Worm (Caenorhabditis elegans) whole organism, late embryonic: ENCODE data around the gene spr-3.
A peak's percentile ranks its signal among the peaks of the same experiment; 100 is the strongest.

ENCODE experiments used
- C08G9.2 ChIP-seq: sonication (generic microtip); optimal IDR thresholded peaks from 2 replicates; lab custom pipeline; 2016; ENCODE audit warnings: mild to moderate bottlenecking, missing genetic modification characterization, moderate library complexity, missing compliant biosample characterization
- F13H6.1 ChIP-seq: sonication (generic microtip); optimal IDR thresholded peaks from 2 replicates; lab custom pipeline; 2016; ENCODE audit warnings: missing genetic modification characterization, missing compliant biosample characterization
- K09A11.1 ChIP-seq: sonication (generic microtip); optimal IDR thresholded peaks from 2 replicates; lab custom pipeline; 2017; ENCODE audit warnings: antibody characterized with exemption, mild to moderate bottlenecking, missing genetic modification characterization, missing compliant biosample characterization; ENCODE audit not compliant: insufficient read depth
- Y22D7AL.16 ChIP-seq: sonication (generic microtip); optimal IDR thresholded peaks from 2 replicates; lab custom pipeline; 2016; ENCODE audit warnings: missing genetic modification characterization, missing compliant biosample characterization
- ahr-1 ChIP-seq: sonication (generic microtip); optimal IDR thresholded peaks from 2 replicates; lab custom pipeline; 2016; ENCODE audit warnings: missing genetic modification characterization, missing compliant biosample characterization
- ceh-14 ChIP-seq: sonication (generic microtip); optimal IDR thresholded peaks from 2 replicates; lab custom pipeline; 2016; ENCODE audit warnings: missing genotype, missing genetic modification characterization, missing compliant biosample characterization
- ceh-19 ChIP-seq: fragments of 200-800 bp; sonication (Bioruptor generic); optimal IDR thresholded peaks from 2 replicates; lab custom pipeline; 2018; ENCODE audit warnings: mild to moderate bottlenecking, missing genetic modification characterization, missing compliant biosample characterization
- ceh-24 ChIP-seq: sonication (generic microtip); optimal IDR thresholded peaks from 2 replicates; lab custom pipeline; 2016; ENCODE audit warnings: mild to moderate bottlenecking, missing genetic modification characterization, missing compliant biosample characterization
- ceh-31 ChIP-seq: sonication (generic microtip); optimal IDR thresholded peaks from 2 replicates; lab custom pipeline; 2016; ENCODE audit warnings: missing genetic modification characterization, missing compliant biosample characterization
- ceh-34 ChIP-seq: sonication (generic microtip); optimal IDR thresholded peaks from 2 replicates; lab custom pipeline; 2016; ENCODE audit warnings: mild to moderate bottlenecking, missing genetic modification characterization, missing compliant biosample characterization
- ceh-48 ChIP-seq: sonication (generic microtip); optimal IDR thresholded peaks from 2 replicates; lab custom pipeline; 2016; ENCODE audit warnings: missing genetic modification characterization, inconsistent platforms, missing compliant biosample characterization
- ceh-6 ChIP-seq: fragments of 200-800 bp; sonication (Bioruptor generic); optimal IDR thresholded peaks from 2 replicates; lab custom pipeline; 2018; ENCODE audit warnings: mild to moderate bottlenecking, missing genetic modification characterization, missing compliant biosample characterization
- ceh-9 ChIP-seq: sonication (generic microtip); optimal IDR thresholded peaks from 2 replicates; lab custom pipeline; 2016; ENCODE audit warnings: mild to moderate bottlenecking, missing genetic modification characterization, inconsistent platforms, missing compliant biosample characterization
- che-1 ChIP-seq: sonication (generic microtip); optimal IDR thresholded peaks from 2 replicates; lab custom pipeline; 2016; ENCODE audit warnings: mild to moderate bottlenecking, missing genetic modification characterization, missing compliant biosample characterization
- dmd-4 ChIP-seq: sonication (generic microtip); optimal IDR thresholded peaks from 2 replicates; lab custom pipeline; 2016; ENCODE audit warnings: borderline replicate concordance, missing genetic modification characterization, missing compliant biosample characterization
- elt-2 ChIP-seq: sonication (generic microtip); optimal IDR thresholded peaks from 2 replicates; lab custom pipeline; 2016; ENCODE audit warnings: missing genetic modification reagents, missing genetic modification characterization, missing compliant biosample characterization
- elt-4 ChIP-seq: sonication (generic microtip); optimal IDR thresholded peaks from 2 replicates; lab custom pipeline; 2016; ENCODE audit warnings: missing genetic modification characterization, missing compliant biosample characterization
- ets-4 ChIP-seq: sonication (generic microtip); optimal IDR thresholded peaks from 2 replicates; lab custom pipeline; 2016; ENCODE audit warnings: missing genetic modification characterization, missing compliant biosample characterization
- eyg-1 ChIP-seq: sonication (generic microtip); optimal IDR thresholded peaks from 2 replicates; lab custom pipeline; 2016; ENCODE audit warnings: missing genotype, missing genetic modification characterization, missing compliant biosample characterization
- fax-1 ChIP-seq: sonication (generic microtip); optimal IDR thresholded peaks from 2 replicates; lab custom pipeline; 2016; ENCODE audit warnings: missing genotype, missing genetic modification characterization, missing compliant biosample characterization
- hlh-15 ChIP-seq: sonication (generic microtip); optimal IDR thresholded peaks from 2 replicates; lab custom pipeline; 2016; ENCODE audit warnings: missing genetic modification characterization, missing compliant biosample characterization
- hlh-6 ChIP-seq: sonication (generic microtip); optimal IDR thresholded peaks from 2 replicates; lab custom pipeline; 2016; ENCODE audit warnings: missing genotype, missing genetic modification characterization, missing compliant biosample characterization
- hlh-8 ChIP-seq: sonication (generic microtip); optimal IDR thresholded peaks from 2 replicates; lab custom pipeline; 2016; ENCODE audit warnings: missing genotype, missing genetic modification characterization, missing compliant biosample characterization
- lin-11 ChIP-seq: fragments of 200-800 bp; sonication (Bioruptor generic); optimal IDR thresholded peaks from 2 replicates; lab custom pipeline; 2018; ENCODE audit warnings: mild to moderate bottlenecking, missing genetic modification characterization, missing compliant biosample characterization
- madf-2 ChIP-seq: sonication (generic microtip); optimal IDR thresholded peaks from 2 replicates; lab custom pipeline; 2017; ENCODE audit warnings: missing genetic modification characterization, missing compliant biosample characterization
- mec-3 ChIP-seq: sonication (generic microtip); optimal IDR thresholded peaks from 2 replicates; lab custom pipeline; 2016; ENCODE audit warnings: borderline replicate concordance, missing genetic modification characterization, missing compliant biosample characterization
- nfya-1 ChIP-seq: sonication (generic microtip); optimal IDR thresholded peaks from 2 replicates; lab custom pipeline; 2017; ENCODE audit warnings: missing genetic modification characterization, mild to moderate bottlenecking, missing compliant biosample characterization, antibody characterized with exemption, moderate library complexity
- npax-4 ChIP-seq: sonication (generic microtip); optimal IDR thresholded peaks from 2 replicates; lab custom pipeline; 2016; ENCODE audit warnings: missing genetic modification characterization, missing compliant biosample characterization
- pat-9 ChIP-seq: fragments of 200-800 bp; sonication (Bioruptor generic); optimal IDR thresholded peaks from 2 replicates; lab custom pipeline; 2018; ENCODE audit warnings: mild to moderate bottlenecking, missing genetic modification characterization, moderate library complexity, missing compliant biosample characterization
- pha-2 ChIP-seq: sonication (generic microtip); optimal IDR thresholded peaks from 2 replicates; lab custom pipeline; 2017; ENCODE audit warnings: mild to moderate bottlenecking, missing genetic modification characterization, missing compliant biosample characterization
- pqm-1 ChIP-seq: sonication (generic microtip); optimal IDR thresholded peaks from 2 replicates; lab custom pipeline; 2016; ENCODE audit warnings: missing genetic modification characterization, missing compliant biosample characterization
- ref-2 ChIP-seq: sonication (generic microtip); optimal IDR thresholded peaks from 2 replicates; lab custom pipeline; 2016; ENCODE audit warnings: missing genetic modification characterization, missing compliant biosample characterization
- rnt-1 ChIP-seq: sonication (generic microtip); optimal IDR thresholded peaks from 2 replicates; lab custom pipeline; 2016; ENCODE audit warnings: missing genetic modification characterization, missing compliant biosample characterization
- sdc-2 ChIP-seq: sonication (generic microtip); optimal IDR thresholded peaks from 2 replicates; lab custom pipeline; 2016; ENCODE audit warnings: missing genotype, missing genetic modification characterization, missing compliant biosample characterization
- sox-2 ChIP-seq: fragments of 200-800 bp; sonication (Bioruptor generic); IDR thresholded peaks from 2 replicates; pipeline ENCODE4 v1.3.6; 2022; ENCODE audit warnings: missing genetic modification reagents, missing genetic modification characterization, missing compliant biosample characterization
- sox-4 ChIP-seq: sonication (generic microtip); optimal IDR thresholded peaks from 2 replicates; lab custom pipeline; 2017; ENCODE audit warnings: mild to moderate bottlenecking, missing genetic modification characterization, inconsistent platforms, missing compliant biosample characterization
- tbx-2 ChIP-seq: sonication (generic microtip); optimal IDR thresholded peaks from 2 replicates; lab custom pipeline; 2016; ENCODE audit warnings: missing genetic modification characterization, missing compliant biosample characterization
- ttx-3 ChIP-seq: sonication (generic microtip); optimal IDR thresholded peaks from 2 replicates; lab custom pipeline; 2016; ENCODE audit warnings: missing genetic modification reagents, missing genetic modification characterization, missing compliant biosample characterization
- unc-3 ChIP-seq, 2 experiments: fragments of 200-800 bp in 1 of 2; sonication (Bioruptor generic) in 1 of 2; sonication (generic microtip) in 1 of 2; conservative IDR thresholded peaks in 1 of 2; optimal IDR thresholded peaks in 1 of 2; 2 replicates each; pipeline versions ENCODE4 v1.3.6 to Lab custom; 2016 to 2022; ENCODE audit warnings: missing compliant biosample characterization in 2 of 2, missing genetic modification characterization in 2 of 2, missing genetic modification reagents in 1 of 2
- unc-42 ChIP-seq: sonication (generic microtip); optimal IDR thresholded peaks from 2 replicates; lab custom pipeline; 2016; ENCODE audit warnings: missing genotype, missing genetic modification characterization, missing compliant biosample characterization
- unc-55 ChIP-seq: sonication (generic microtip); optimal IDR thresholded peaks from 2 replicates; lab custom pipeline; 2017; ENCODE audit warnings: missing biosample characterization, missing genetic modification reagents, missing genetic modification characterization
- ztf-16 ChIP-seq: sonication (generic microtip); optimal IDR thresholded peaks from 2 replicates; lab custom pipeline; 2017; ENCODE audit warnings: missing genetic modification characterization, missing compliant biosample characterization

Gene spr-3

DNA sequence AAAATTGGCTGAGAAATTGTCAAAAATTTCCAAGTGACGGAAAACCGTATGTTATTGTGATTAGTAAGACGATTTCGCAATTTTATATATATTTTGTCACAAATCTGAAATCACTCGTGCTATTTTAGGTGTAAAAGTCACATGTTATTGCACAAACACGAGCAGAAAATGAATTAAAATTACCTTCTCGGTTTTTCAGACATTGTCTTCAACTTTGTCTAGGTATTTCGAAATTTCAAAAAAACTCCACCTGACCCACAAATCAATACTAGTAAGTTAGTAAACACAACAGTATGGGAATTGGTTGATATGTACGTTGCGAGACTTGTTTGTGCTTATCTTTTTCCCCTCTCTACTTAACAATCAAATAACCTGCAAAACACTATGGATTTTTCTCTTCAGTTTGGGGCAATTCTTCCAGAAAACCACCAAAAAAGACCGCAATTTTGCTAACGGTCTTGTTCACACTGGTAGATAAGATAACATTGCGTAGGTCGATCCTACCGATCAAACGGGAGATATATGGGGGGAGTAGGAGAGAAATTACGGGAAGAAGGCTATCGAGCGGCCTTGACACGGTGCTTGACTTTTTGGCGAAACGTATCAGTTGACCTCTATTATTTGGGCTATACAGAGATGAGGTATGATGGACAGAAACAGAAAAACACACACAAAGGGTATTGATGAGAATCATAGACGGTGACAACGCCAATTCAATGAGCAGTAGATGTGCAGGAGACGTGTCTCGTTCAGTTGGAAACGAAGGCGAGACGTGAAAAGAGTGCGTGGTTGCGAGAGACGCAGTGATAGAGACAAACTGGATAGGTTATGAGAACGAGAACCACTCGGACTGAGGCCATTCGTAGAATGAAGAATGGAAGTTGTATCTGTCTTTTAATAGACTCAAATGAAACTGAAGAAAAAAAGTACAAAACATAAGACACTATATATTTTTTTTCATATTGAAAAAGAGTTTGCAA is 8.2 kb downstream of the spr-3 start, which contains the start of gene C07A12.7:
Gene C07A12.7 (minus strand): TSS at position 308 of the 980 bp plus-strand sequence.
- TF ChIP-seq nfya-1 (tag; lab: Kevin White, UChicago), result peak; percentile 12
- no peak for TF ChIP-seq elt-4 (tag; lab: Kevin White, UChicago)
- TF ChIP-seq pqm-1, result no peak
- TF ChIP-seq madf-2 (tag; lab: Kevin White, UChicago), result no peak
- no peak for TF ChIP-seq dmd-4 (tag; lab: Kevin White, UChicago)
- no peak for TF ChIP-seq npax-4 (tag; lab: Kevin White, UChicago)
- peak; percentile 69 for TF ChIP-seq rnt-1 (tag; lab: Kevin White, UChicago)
- peak; percentile 2 for TF ChIP-seq sdc-2 (tag; lab: Kevin White, UChicago)
- peak; percentile 11 for TF ChIP-seq tbx-2 (tag; lab: Kevin White, UChicago)
- TF ChIP-seq elt-2 (tag; lab: Kevin White, UChicago), result peak; percentile 24
- TF ChIP-seq unc-55, result peak; percentile 11
- TF ChIP-seq F13H6.1 (tag; lab: Kevin White, UChicago), result no peak

DNA sequence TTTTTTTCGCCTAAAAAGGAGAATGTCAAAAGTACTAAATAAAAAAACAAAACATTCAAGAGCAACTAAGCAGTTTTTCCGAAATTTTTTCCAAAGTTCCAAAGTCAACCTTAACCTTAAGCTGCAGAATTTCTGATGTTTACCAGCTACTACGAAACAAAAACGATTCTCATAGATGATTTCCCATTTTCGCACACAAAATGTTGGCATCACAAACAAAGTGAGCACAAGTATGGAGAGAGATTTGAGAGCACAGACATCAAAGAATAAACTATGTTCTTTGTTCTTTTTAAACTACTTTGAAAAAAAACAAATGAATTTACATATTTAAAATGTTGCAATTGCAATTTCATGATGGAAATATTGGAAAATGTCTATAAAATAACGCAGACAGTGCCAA is 9.4 kb downstream of the spr-3 start:
- TF ChIP-seq ceh-34 (tag; lab: Kevin White, UChicago) (no peak), hlh-15 (no peak), unc-42 (tag; lab: Kevin White, UChicago) (no peak), ets-4 (tag; lab: Kevin White, UChicago) (no peak), dmd-4 (tag; lab: Kevin White, UChicago) (no peak), sox-2 (no peak), C08G9.2 (tag; lab: Kevin White, UChicago) (no peak)

DNA sequence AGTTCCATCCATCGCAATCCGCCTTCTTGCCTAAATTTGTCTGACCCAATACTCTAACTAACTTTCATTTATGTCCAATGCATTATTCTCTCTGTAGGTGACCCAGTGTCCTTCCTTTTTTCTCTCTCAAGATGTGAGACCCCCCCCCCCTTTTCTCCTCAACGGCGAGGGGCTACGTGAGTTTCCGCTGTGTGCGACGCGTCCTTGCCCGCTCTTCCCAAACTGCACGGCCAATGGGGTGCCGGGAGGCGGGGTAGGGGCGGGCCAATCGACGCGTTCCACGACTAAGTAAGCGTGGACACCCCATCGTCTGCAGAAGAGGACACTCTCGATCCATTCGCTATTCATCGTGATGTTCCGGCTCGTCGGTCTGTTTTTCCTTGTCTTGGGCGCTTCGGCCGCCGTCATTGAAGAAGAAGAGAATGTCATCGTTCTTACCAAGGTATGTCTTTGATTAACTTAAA is 10.0 kb downstream of the spr-3 start, which contains the start of gene pdi-2:
Gene pdi-2 (plus strand): TSS at position 269 of the 464 bp plus-strand sequence.
- peak; percentile 5 for TF ChIP-seq unc-55
- peak; percentile 18 for TF ChIP-seq pha-2 (tag; lab: Kevin White, UChicago)
- TF ChIP-seq C08G9.2 (tag; lab: Kevin White, UChicago), result no peak
- TF ChIP-seq ceh-9 (tag; lab: Kevin White, UChicago), result no peak
- TF ChIP-seq sdc-2 (tag; lab: Kevin White, UChicago), result peak; percentile 20
- no peak for TF ChIP-seq ztf-16 (tag; lab: Kevin White, UChicago)
- TF ChIP-seq mec-3 (tag; lab: Kevin White, UChicago), result no peak
- TF ChIP-seq ceh-24 (tag; lab: Kevin White, UChicago), result no peak
- peak; percentile 85 for TF ChIP-seq ref-2
- peak; percentile 37 for TF ChIP-seq che-1 (tag; lab: Kevin White, UChicago)
- TF ChIP-seq ceh-19, result peak; percentile 69
- peak; percentile 74 for TF ChIP-seq unc-42 (tag; lab: Kevin White, UChicago)
- no peak for TF ChIP-seq fax-1 (tag; lab: Kevin White, UChicago)
- peak; percentile 84 for TF ChIP-seq tbx-2 (tag; lab: Kevin White, UChicago)
- TF ChIP-seq ttx-3 (tag; lab: Kevin White, UChicago), result peak; percentile 16
- no peak for TF ChIP-seq unc-3 (GFP tag; conservative IDR thresholded peaks at IDR 0.05; lab: Robert Waterston, UW)
- TF ChIP-seq unc-3 (tag; optimal IDR thresholded peaks at IDR 0.05; lab: Kevin White, UChicago), result no peak
- no peak for TF ChIP-seq hlh-8 (tag; lab: Kevin White, UChicago)
- peak; percentile 14 for TF ChIP-seq F13H6.1 (tag; lab: Kevin White, UChicago)
- no peak for TF ChIP-seq npax-4 (tag; lab: Kevin White, UChicago)
- peak; percentile 69 for TF ChIP-seq ceh-31 (tag; lab: Kevin White, UChicago)
- TF ChIP-seq hlh-15, result no peak
- TF ChIP-seq ceh-34 (tag; lab: Kevin White, UChicago), result peak; percentile 25
- no peak for TF ChIP-seq hlh-6
- TF ChIP-seq elt-2 (tag; lab: Kevin White, UChicago), result peak; percentile 34
- TF ChIP-seq nfya-1 (tag; lab: Kevin White, UChicago), result peak; percentile 100
- peak; percentile 24 for TF ChIP-seq lin-11 (tag; lab: Kevin White, UChicago)
- peak; percentile 18 for TF ChIP-seq pat-9 (tag; lab: Kevin White, UChicago)
- no peak for TF ChIP-seq K09A11.1 (tag; lab: Kevin White, UChicago)
- TF ChIP-seq dmd-4 (tag; lab: Kevin White, UChicago), result peak; percentile 14
- TF ChIP-seq madf-2 (tag; lab: Kevin White, UChicago), result peak; percentile 8
- TF ChIP-seq ceh-48 (tag; lab: Kevin White, UChicago), result no peak
- peak; percentile 49 for TF ChIP-seq sox-4 (tag; lab: Kevin White, UChicago)
- TF ChIP-seq Y22D7AL.16 (tag; lab: Kevin White, UChicago), result peak; percentile 22
- peak; percentile 61 for TF ChIP-seq ceh-6 (GFP tag; lab: Kevin White, UChicago)
- peak; percentile 1 for TF ChIP-seq ahr-1 (tag; lab: Kevin White, UChicago)
- peak; percentile 48 for TF ChIP-seq ceh-14 (tag; lab: Kevin White, UChicago)
- peak; percentile 47 for TF ChIP-seq eyg-1 (tag; lab: Kevin White, UChicago)
